Fruit fly (Drosophila melanogaster) whole organism, embryonic: ENCODE data around the gene CG8861.

ENCODE experiments used
- ATbp ChIP-seq: fragments of 200-800 bp; sonication (Bioruptor generic); optimal IDR thresholded peaks from 2 replicates; lab custom pipeline; 2017; ENCODE audit warnings: missing biosample characterization, mild to moderate bottlenecking, missing genetic modification characterization, missing genetic modification reagents
- Antp ChIP-seq: fragments of 200-800 bp; sonication (Bioruptor generic); optimal IDR thresholded peaks from 3 replicates; lab custom pipeline; 2016; ENCODE audit warnings: missing biosample characterization, missing genetic modification characterization
- Atf-2 ChIP-seq: fragments of 200-800 bp; sonication (Bioruptor generic); optimal IDR thresholded peaks from 2 replicates; lab custom pipeline; 2016; ENCODE audit warnings: missing biosample characterization, missing genetic modification characterization
- Awh ChIP-seq: fragments of 200-800 bp; sonication (Bioruptor generic); IDR thresholded peaks from 2 replicates; pipeline ENCODE4, ENCODE4 v1.3.6; 2022; ENCODE audit warnings: missing biosample characterization, missing genetic modification characterization
- BEAF-32 ChIP-seq: fragments of 200-800 bp; sonication (Bioruptor generic); optimal IDR thresholded peaks from 3 replicates; lab custom pipeline; 2017; ENCODE audit warnings: missing biosample characterization, missing genetic modification characterization, mild to moderate bottlenecking, moderate library complexity, missing genetic modification reagents
- CG10147 ChIP-seq: fragments of 200-800 bp; sonication (Bioruptor generic); optimal IDR thresholded peaks from 2 replicates; lab custom pipeline; 2019; ENCODE audit warnings: missing biosample characterization, mild to moderate bottlenecking, missing genetic modification characterization, moderate library complexity
- CG10267 ChIP-seq: fragments of 200-800 bp; sonication (Bioruptor generic); optimal IDR thresholded peaks from 2 replicates; lab custom pipeline; 2018; ENCODE audit warnings: missing biosample characterization, mild to moderate bottlenecking, missing genetic modification characterization, moderate library complexity
- CG10366 ChIP-seq: fragments of 200-800 bp; sonication (Bioruptor generic); IDR thresholded peaks from 2 replicates; pipeline ENCODE4 v1.3.6; 2022; ENCODE audit warnings: missing biosample characterization, missing genetic modification characterization
- CG10979 ChIP-seq: fragments of 200-800 bp; sonication (Bioruptor generic); optimal IDR thresholded peaks from 2 replicates; lab custom pipeline; 2018; ENCODE audit warnings: missing biosample characterization, mild to moderate bottlenecking, missing genetic modification characterization, moderate library complexity
- CG11093 ChIP-seq: fragments of 200-800 bp; sonication (Bioruptor generic); IDR thresholded peaks from 3 replicates; pipeline ENCODE4 v1.3.6; 2022; ENCODE audit warnings: missing biosample characterization, missing genetic modification characterization
- CG12391 ChIP-seq: fragments of 200-800 bp; sonication (Bioruptor generic); optimal IDR thresholded peaks from 3 replicates; lab custom pipeline; 2018; ENCODE audit warnings: missing biosample characterization, mild to moderate bottlenecking, missing genetic modification characterization, moderate library complexity
- CG15601 ChIP-seq: fragments of 200-800 bp; sonication (Bioruptor generic); optimal IDR thresholded peaks from 3 replicates; lab custom pipeline; 2019; ENCODE audit warnings: missing biosample characterization, mild to moderate bottlenecking, missing genetic modification characterization, moderate library complexity
- CG16815 ChIP-seq: fragments of 200-800 bp; sonication (Bioruptor generic); optimal IDR thresholded peaks from 3 replicates; lab custom pipeline; 2017; ENCODE audit warnings: missing biosample characterization, mild to moderate bottlenecking, missing genetic modification characterization
- CG17568 ChIP-seq: fragments of 200-800 bp; sonication (Bioruptor generic); optimal IDR thresholded peaks from 2 replicates; lab custom pipeline; 2018; ENCODE audit warnings: missing biosample characterization, mild to moderate bottlenecking, missing genetic modification characterization, moderate library complexity
- CG1832 ChIP-seq: fragments of 200-800 bp; sonication (Bioruptor generic); optimal IDR thresholded peaks from 2 replicates; lab custom pipeline; 2017; ENCODE audit warnings: missing biosample characterization, mild to moderate bottlenecking, missing genetic modification characterization, inconsistent platforms
- CG18599 ChIP-seq: fragments of 200-800 bp; sonication (Bioruptor generic); optimal IDR thresholded peaks from 3 replicates; lab custom pipeline; 2017; ENCODE audit warnings: missing biosample characterization, missing genetic modification characterization, mild to moderate bottlenecking, moderate library complexity, missing genetic modification reagents
- CG2889 ChIP-seq: fragments of 200-800 bp; sonication (Bioruptor generic); IDR thresholded peaks from 3 replicates; pipeline ENCODE4 v1.3.6; 2022; ENCODE audit warnings: missing biosample characterization, missing genetic modification characterization
- CG3163 ChIP-seq: fragments of 200-800 bp; sonication (Bioruptor generic); optimal IDR thresholded peaks from 3 replicates; lab custom pipeline; 2016; ENCODE audit warnings: missing biosample characterization, missing genetic modification characterization
- CG34376 ChIP-seq: fragments of 200-800 bp; sonication (Bioruptor generic); optimal IDR thresholded peaks from 2 replicates; lab custom pipeline; 2018; ENCODE audit warnings: missing biosample characterization, mild to moderate bottlenecking, missing genetic modification characterization
- CG3995 ChIP-seq: fragments of 200-800 bp; sonication (Bioruptor generic); optimal IDR thresholded peaks from 3 replicates; lab custom pipeline; 2016; ENCODE audit warnings: missing biosample characterization, missing genetic modification characterization
- CG4730 ChIP-seq: fragments of 200-800 bp; sonication (Bioruptor generic); IDR thresholded peaks from 2 replicates; pipeline ENCODE4 v1.3.6; 2022; ENCODE audit warnings: missing biosample characterization, missing genetic modification characterization
- CG8944 ChIP-seq: fragments of 200-800 bp; sonication (Bioruptor generic); optimal IDR thresholded peaks from 3 replicates; lab custom pipeline; 2016; ENCODE audit warnings: missing biosample characterization, missing genetic modification characterization
- Doc2 ChIP-seq: fragments of 200-800 bp; sonication (Bioruptor generic); IDR thresholded peaks from 2 replicates; pipeline ENCODE4 v1.3.6; 2022; ENCODE audit warnings: missing biosample characterization, missing genetic modification characterization
- Dref ChIP-seq: fragments of 200-800 bp; sonication (Bioruptor generic); IDR thresholded peaks from 2 replicates; pipeline ENCODE4 v1.3.6; 2022; ENCODE audit warnings: missing biosample characterization, missing genetic modification characterization
- E2f1 ChIP-seq: fragments of 200-800 bp; sonication (Bioruptor generic); IDR thresholded peaks from 2 replicates; pipeline ENCODE4 v1.3.6; 2022; ENCODE audit warnings: missing biosample characterization, missing genetic modification characterization
- GATAe ChIP-seq: fragments of 200-800 bp; sonication (Bioruptor generic); conservative IDR thresholded peaks from 2 replicates; pipeline ENCODE4 v1.3.6; 2022; ENCODE audit warnings: missing biosample characterization, missing genetic modification characterization
- Jarid2 ChIP-seq: fragments of 200-800 bp; sonication (Bioruptor generic); optimal IDR thresholded peaks from 3 replicates; lab custom pipeline; 2017; ENCODE audit warnings: mild to moderate bottlenecking, missing biosample characterization, missing genetic modification reagents, missing genetic modification characterization
- Lhr ChIP-seq: fragments of 200-800 bp; sonication (Bioruptor generic); optimal IDR thresholded peaks from 3 replicates; lab custom pipeline; 2017; ENCODE audit warnings: mild to moderate bottlenecking, missing biosample characterization, missing genetic modification reagents, missing genetic modification characterization
- Lpt ChIP-seq: fragments of >200 bp; optimal IDR thresholded peaks from 2 replicates; lab custom pipeline; 2018; ENCODE audit warnings: missing biosample characterization, missing genetic modification characterization
- MTF-1 ChIP-seq: fragments of 200-800 bp; sonication (Bioruptor generic); optimal IDR thresholded peaks from 2 replicates; lab custom pipeline; 2018; ENCODE audit warnings: missing biosample characterization, mild to moderate bottlenecking, missing genetic modification characterization, borderline replicate concordance
- NC2β ChIP-seq: fragments of 200-800 bp; sonication (Bioruptor generic); optimal IDR thresholded peaks from 2 replicates; lab custom pipeline; 2016; ENCODE audit warnings: missing biosample characterization, missing genetic modification characterization
- Nf-YA ChIP-seq: fragments of 200-800 bp; sonication (Bioruptor generic); IDR thresholded peaks from 2 replicates; pipeline ENCODE4 v1.3.6; 2022; ENCODE audit warnings: missing biosample characterization, missing genetic modification characterization
- Pdp1 ChIP-seq, 2 experiments: fragments of 200-800 bp; sonication (Bioruptor generic); optimal IDR thresholded peaks; 3 replicates each; lab custom pipeline; 2016; ENCODE audit warnings: missing biosample characterization in 2 of 2, missing genetic modification characterization in 2 of 2, mild to moderate bottlenecking in 1 of 2, moderate library complexity in 1 of 2
- Ptx1 ChIP-seq: fragments of 200-800 bp; sonication (Bioruptor generic); IDR thresholded peaks from 2 replicates; pipeline ENCODE4 v1.3.6; 2022; ENCODE audit warnings: missing biosample characterization, missing genetic modification characterization
- Six4 ChIP-seq: fragments of 200-800 bp; sonication (Bioruptor generic); optimal IDR thresholded peaks from 2 replicates; lab custom pipeline; 2016; ENCODE audit warnings: missing biosample characterization, missing genetic modification characterization
- TFAM ChIP-seq: fragments of 200-800 bp; sonication (Bioruptor generic); optimal IDR thresholded peaks from 2 replicates; lab custom pipeline; 2017; ENCODE audit warnings: missing biosample characterization, missing genetic modification characterization, inconsistent platforms
- ab ChIP-seq: fragments of 200-800 bp; sonication (Bioruptor generic); optimal IDR thresholded peaks from 2 replicates; lab custom pipeline; 2016; ENCODE audit warnings: missing biosample characterization, missing genetic modification characterization
- cas ChIP-seq: fragments of 200-800 bp; sonication (Bioruptor generic); IDR thresholded peaks from 2 replicates; pipeline ENCODE4 v1.3.6; 2022; ENCODE audit warnings: missing biosample characterization, missing genetic modification characterization
- ci ChIP-seq: fragments of 200-800 bp; sonication (Bioruptor generic); IDR thresholded peaks from 3 replicates; pipeline ENCODE4 v1.3.6; 2022; ENCODE audit warnings: missing biosample characterization, missing genetic modification characterization
- dan ChIP-seq: fragments of 200-800 bp; sonication (Bioruptor generic); IDR thresholded peaks from 2 replicates; pipeline ENCODE4 v1.3.6; 2022; ENCODE audit warnings: missing biosample characterization, missing genetic modification characterization
- ems ChIP-seq: fragments of 200-800 bp; sonication (Bioruptor generic); optimal IDR thresholded peaks from 3 replicates; lab custom pipeline; 2016; ENCODE audit warnings: missing biosample characterization, missing genetic modification characterization
- fu2 ChIP-seq: fragments of 200-800 bp; sonication (Bioruptor generic); optimal IDR thresholded peaks from 2 replicates; lab custom pipeline; 2016; ENCODE audit warnings: missing biosample characterization, missing genetic modification characterization
- gcm2 ChIP-seq: fragments of 200-800 bp; sonication (Bioruptor generic); optimal IDR thresholded peaks from 2 replicates; lab custom pipeline; 2016; ENCODE audit warnings: missing biosample characterization, missing genetic modification characterization
- hth ChIP-seq: fragments of >200 bp; optimal IDR thresholded peaks from 2 replicates; lab custom pipeline; 2017; ENCODE audit warnings: inconsistent platforms
- repo ChIP-seq: fragments of 200-800 bp; sonication (Bioruptor generic); optimal IDR thresholded peaks from 2 replicates; lab custom pipeline; 2016; ENCODE audit warnings: missing biosample characterization, missing genetic modification characterization
- sug ChIP-seq: fragments of 200-800 bp; optimal IDR thresholded peaks from 2 replicates; lab custom pipeline; 2019; ENCODE audit warnings: missing biosample characterization, mild to moderate bottlenecking, missing genetic modification characterization, moderate library complexity
- tna ChIP-seq: fragments of 200-800 bp; sonication (Bioruptor generic); IDR thresholded peaks from 2 replicates; pipeline ENCODE4 v1.3.6; 2022; ENCODE audit warnings: missing biosample characterization, missing genetic modification characterization; ENCODE audit not compliant: partially characterized antibody
- trem ChIP-seq: fragments of 200-800 bp; optimal IDR thresholded peaks from 3 replicates; lab custom pipeline; 2019; ENCODE audit warnings: missing biosample characterization, mild to moderate bottlenecking, missing genetic modification characterization, moderate library complexity
- ttk ChIP-seq: fragments of 200-800 bp; sonication (Bioruptor generic); IDR thresholded peaks from 2 replicates; pipeline ENCODE4 v2.1.2; 2022; ENCODE audit warnings: missing biosample characterization, missing genetic modification characterization
- tup ChIP-seq: fragments of 200-800 bp; sonication (Bioruptor generic); optimal IDR thresholded peaks from 2 replicates; lab custom pipeline; 2016; ENCODE audit warnings: missing biosample characterization, mild to moderate bottlenecking, missing genetic modification characterization, moderate library complexity

The CG8861 gene

dm6 chr3R:9245576-9246200 lies 82.6 kb downstream of the CG8861 start, which contains the start of gene Vps15 (continued):
- peak; percentile 44 for TF ChIP-seq Atf-2 (GFP tag; lab: Kevin White, UChicago)
- TF ChIP-seq Awh (GFP tag; lab: Robert Waterston, UW): peak; percentile 52
- TF ChIP-seq Six4 (GFP tag; lab: Kevin White, UChicago): peak; percentile 69
- TF ChIP-seq Pdp1 (GFP tag; optimal IDR thresholded peaks at IDR 0.05; lab: Kevin White, UChicago): peak; percentile 53 to 88
- TF ChIP-seq CG2889 (GFP tag; lab: Robert Waterston, UW): peak; percentile 89
- TF ChIP-seq cas (GFP tag; lab: Robert Waterston, UW): peak; percentile 50; the same call in 1 of the 2 replicates
- TF ChIP-seq CG1832 (GFP tag; lab: Kevin White, UChicago): no peak
- TF ChIP-seq CG8944 (GFP tag; lab: Kevin White, UChicago): peak; percentile 44
- no peak for TF ChIP-seq Doc2 (GFP tag; lab: Robert Waterston, UW)
- peak; percentile 78 for TF ChIP-seq Ptx1 (GFP tag; lab: Robert Waterston, UW)
- TF ChIP-seq ATbp (GFP tag; lab: Kevin White, UChicago): peak; percentile 6
- peak; percentile 75 for TF ChIP-seq Dref (GFP tag; lab: Robert Waterston, UW)
- no peak; the same call in 1 of the 2 replicates for TF ChIP-seq GATAe (GFP tag; lab: Robert Waterston, UW)
- TF ChIP-seq CG3995: peak; percentile 48
- TF ChIP-seq gcm2 (GFP tag; lab: Kevin White, UChicago): no peak
- peak; percentile 82 for TF ChIP-seq CG15601
- no peak for TF ChIP-seq tup (GFP tag; lab: Kevin White, UChicago)
- TF ChIP-seq CG3163: no peak
- TF ChIP-seq ab (GFP tag; lab: Kevin White, UChicago): no peak
- peak; percentile 89 for TF ChIP-seq CG10147 (GFP tag; lab: Kevin White, UChicago)
- peak; percentile 84 for TF ChIP-seq sug (tag; lab: Kevin White, UChicago)
- TF ChIP-seq CG10366 (GFP tag; lab: Robert Waterston, UW): peak; percentile 60
- TF ChIP-seq BEAF-32: peak; percentile 83
- peak; percentile 19 for TF ChIP-seq Lhr (GFP tag; lab: Kevin White, UChicago)
- TF ChIP-seq Lpt (GFP tag; lab: Kevin White, UChicago): no peak
- TF ChIP-seq CG11093 (GFP tag; lab: Robert Waterston, UW): no peak
- peak; percentile 67; the same call in 1 of the 2 replicates for TF ChIP-seq ttk
- peak; percentile 76 for TF ChIP-seq CG10979 (tag; lab: Kevin White, UChicago)
- TF ChIP-seq hth (lab: Kevin White, UChicago): no peak
- peak; percentile 62 for TF ChIP-seq CG34376 (GFP tag; lab: Kevin White, UChicago)
- TF ChIP-seq E2f1 (GFP tag; lab: Robert Waterston, UW): peak; percentile 47; the same call in 1 of the 2 replicates
- TF ChIP-seq dan (GFP tag; lab: Robert Waterston, UW): no peak
- no peak for TF ChIP-seq TFAM
- TF ChIP-seq CG4730: 0 out of 2 replicates have a peak, but pooled peaks have one; percentile 13
- TF ChIP-seq CG17568 (GFP tag; lab: Kevin White, UChicago): peak; percentile 61
- TF ChIP-seq Jarid2: no peak
- TF ChIP-seq trem (tag; lab: Kevin White, UChicago): peak; percentile 92
- TF ChIP-seq CG16815 (GFP tag; lab: Kevin White, UChicago): peak; percentile 15
- TF ChIP-seq CG18599 (GFP tag; lab: Kevin White, UChicago): peak; percentile 83
- peak; percentile 50 for TF ChIP-seq NC2β (GFP tag; lab: Kevin White, UChicago)
- TF ChIP-seq ci (GFP tag; lab: Robert Waterston, UW): peak; percentile 77
- TF ChIP-seq ems (GFP tag; lab: Kevin White, UChicago): peak; percentile 77
- TF ChIP-seq tna (GFP tag; lab: Robert Waterston, UW): peak; percentile 77; the same call in 1 of the 2 replicates
- peak; percentile 83 for TF ChIP-seq CG10267
- peak; percentile 12 for TF ChIP-seq repo (GFP tag; lab: Kevin White, UChicago)
- peak; percentile 56 for TF ChIP-seq Antp (GFP tag; lab: Kevin White, UChicago)
- peak; percentile 38 for TF ChIP-seq fu2 (GFP tag; lab: Kevin White, UChicago)
- no peak for TF ChIP-seq Nf-YA
- peak; percentile 93 for TF ChIP-seq CG12391 (tag; lab: Kevin White, UChicago)
- TF ChIP-seq MTF-1 (GFP tag; lab: Kevin White, UChicago): peak; percentile 12
